Worm (Caenorhabditis elegans) whole organism, mixed stage, embryonic: ENCODE measurements around the gene msp-79.

Experiments used
- ceh-39 ChIP-seq: fragments of 150-350 bp; optimal IDR thresholded peaks from 2 replicates; lab custom pipeline; 2014; ENCODE audit warnings: missing biosample characterization, missing genetic modification characterization
- ceh-43 ChIP-seq: fragments of 200-800 bp; sonication (Bioruptor generic); optimal IDR thresholded peaks from 2 replicates; lab custom pipeline; 2018; ENCODE audit warnings: mild to moderate bottlenecking, missing genetic modification characterization, moderate library complexity, missing compliant biosample characterization
- ces-1 ChIP-seq: fragments of 150-350 bp; optimal IDR thresholded peaks from 2 replicates; lab custom pipeline; 2014; ENCODE audit warnings: missing biosample characterization, missing genetic modification reagents, missing genetic modification characterization
- flh-1 ChIP-seq: fragments of 200-800 bp; sonication (Bioruptor generic); optimal IDR thresholded peaks from 2 replicates; lab custom pipeline; 2018; ENCODE audit warnings: mild to moderate bottlenecking, missing genetic modification characterization, moderate library complexity, missing compliant biosample characterization
- lin-13 ChIP-seq: fragments of 150-350 bp; optimal IDR thresholded peaks from 2 replicates; lab custom pipeline; 2014; ENCODE audit warnings: missing biosample characterization, missing genetic modification characterization
- mab-5 ChIP-seq: fragments of 150-350 bp; optimal IDR thresholded peaks from 2 replicates; lab custom pipeline; 2014; ENCODE audit warnings: missing biosample characterization, missing genetic modification characterization
- nhr-28 ChIP-seq: fragments of 150-350 bp; optimal IDR thresholded peaks from 2 replicates; lab custom pipeline; 2014; ENCODE audit warnings: missing biosample characterization, missing genetic modification characterization
- sem-2 ChIP-seq: fragments of 200-800 bp; sonication (Bioruptor generic); optimal IDR thresholded peaks from 2 replicates; lab custom pipeline; 2018; ENCODE audit warnings: mild to moderate bottlenecking, missing genetic modification characterization, missing compliant biosample characterization
- tbx-8 ChIP-seq: fragments of 200-800 bp; sonication (Bioruptor generic); optimal IDR thresholded peaks from 2 replicates; lab custom pipeline; 2018; ENCODE audit warnings: mild to moderate bottlenecking, missing genetic modification characterization, moderate library complexity, missing compliant biosample characterization
- unc-62 ChIP-seq: fragments of 150-350 bp; optimal IDR thresholded peaks from 2 replicates; lab custom pipeline; 2014; ENCODE audit warnings: missing biosample characterization, missing genetic modification reagents, missing genetic modification characterization

- TF ChIP-seq sem-2 (GFP tag; lab: Kevin White, UChicago) (no peak), tbx-8 (GFP tag; lab: Kevin White, UChicago) (no peak), lin-13 (no peak), unc-62 (no peak), nhr-28 (tag; lab: Kevin White, UChicago) (no peak), mab-5 (tag; lab: Kevin White, UChicago) (no peak), ceh-39 (no peak), ceh-43 (no peak), flh-1 (GFP tag; lab: Kevin White, UChicago) (no peak), ces-1 (GFP tag; lab: Kevin White, UChicago) (no peak)
Measured at ce11 chrIV:9757425-9757740, 9.6 kb downstream of the msp-79 start, which contains the start of gene nhr-97.
